Worm (Caenorhabditis elegans): Measurements from ENCODE around the gene R03G8.3.

DNA sequence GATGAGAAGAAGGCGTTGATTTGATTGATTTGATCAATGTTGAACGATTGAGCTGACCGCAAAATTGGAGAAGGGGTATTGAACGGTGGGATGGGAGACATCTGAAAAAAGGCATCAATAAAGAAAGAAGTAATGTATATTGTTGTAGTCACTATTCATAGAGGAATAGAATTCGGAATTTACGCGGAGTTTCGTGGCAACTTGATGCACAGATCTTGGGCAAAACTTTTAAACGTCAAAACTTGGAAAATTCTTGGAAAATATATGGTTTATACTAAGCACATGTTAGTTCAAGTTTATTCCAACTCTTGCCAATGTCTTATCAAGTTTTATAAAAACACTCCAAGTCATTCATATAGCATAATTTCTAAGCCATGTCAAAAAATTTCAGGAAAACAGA lies 35.7 kb downstream of the R03G8.3 start, which contains the start of gene F17H10.4:
- TF ChIP-seq ama-1 (optimal IDR thresholded peaks at IDR 0.05) (no peak), hmg-4 (GFP tag; optimal IDR thresholded peaks at IDR 0.05) (no peak), sea-1 (GFP tag; conservative IDR thresholded peaks at IDR 0.05) (no peak), B0310.2 (tag; optimal IDR thresholded peaks at IDR 0.05) (no peak), tra-4 (tag; optimal IDR thresholded peaks at IDR 0.05) (no peak), ceh-13 (GFP tag; optimal IDR thresholded peaks at IDR 0.05) (no peak), ceh-36 (tag; optimal IDR thresholded peaks at IDR 0.05) (no peak), pes-1 (GFP tag; IDR thresholded peaks at IDR 0.05) (no peak), hnd-1 (tag; optimal IDR thresholded peaks at IDR 0.05) (no peak), scrt-1 (GFP tag; IDR thresholded peaks at IDR 0.05) (no peak), aly-1 (tag; optimal IDR thresholded peaks at IDR 0.05) (no peak), flt-1 (GFP tag; IDR thresholded peaks at IDR 0.05) (no peak)
